Fruit fly (Drosophila melanogaster) whole organism, embryonic: ENCODE measurements around the gene lqfR.

Source experiments
- Ada2b ChIP-seq: fragments of 200-800 bp; sonication (Bioruptor generic); IDR thresholded peaks from 2 replicates; pipeline ENCODE4 v1.3.6; 2022; ENCODE audit warnings: missing biosample characterization, missing genetic modification characterization
- Asciz ChIP-seq: fragments of 200-800 bp; sonication (Bioruptor generic); optimal IDR thresholded peaks from 2 replicates; lab custom pipeline; 2017; ENCODE audit warnings: missing biosample characterization, mild to moderate bottlenecking, missing genetic modification characterization, missing genetic modification reagents
- CG10366 ChIP-seq: fragments of 200-800 bp; sonication (Bioruptor generic); IDR thresholded peaks from 2 replicates; pipeline ENCODE4 v1.3.6; 2022; ENCODE audit warnings: missing biosample characterization, missing genetic modification characterization
- CG10959 ChIP-seq: fragments of 200-800 bp; sonication (Bioruptor generic); IDR thresholded peaks from 2 replicates; pipeline ENCODE4 v1.3.6; 2022; ENCODE audit warnings: missing biosample characterization, missing genetic modification characterization
- CG12659 ChIP-seq: fragments of 200-800 bp; sonication (Bioruptor generic); optimal IDR thresholded peaks from 3 replicates; lab custom pipeline; 2017; ENCODE audit warnings: mild to moderate bottlenecking, missing biosample characterization, missing genetic modification reagents, missing genetic modification characterization
- CG14710 ChIP-seq: fragments of 200-800 bp; sonication (Bioruptor generic); optimal IDR thresholded peaks from 3 replicates; lab custom pipeline; 2019; ENCODE audit warnings: missing biosample characterization, mild to moderate bottlenecking, missing genetic modification characterization, moderate library complexity
- CG15011 ChIP-seq: fragments of 200-800 bp; sonication (Bioruptor generic); optimal IDR thresholded peaks from 3 replicates; lab custom pipeline; 2018; ENCODE audit warnings: missing biosample characterization, mild to moderate bottlenecking, missing genetic modification characterization
- CG15601 ChIP-seq: fragments of 200-800 bp; sonication (Bioruptor generic); optimal IDR thresholded peaks from 3 replicates; lab custom pipeline; 2019; ENCODE audit warnings: missing biosample characterization, mild to moderate bottlenecking, missing genetic modification characterization, moderate library complexity
- CG17328 ChIP-seq: fragments of 200-800 bp; sonication (Bioruptor generic); IDR thresholded peaks from 2 replicates; pipeline ENCODE4 v1.3.6; 2022; ENCODE audit warnings: missing biosample characterization, missing genetic modification characterization
- CG18764 ChIP-seq: fragments of 200-800 bp; sonication (Bioruptor generic); optimal IDR thresholded peaks from 3 replicates; lab custom pipeline; 2016; ENCODE audit warnings: missing biosample characterization, missing genetic modification characterization
- CG2120 ChIP-seq: fragments of 200-800 bp; sonication (Bioruptor generic); optimal IDR thresholded peaks from 3 replicates; lab custom pipeline; 2016; ENCODE audit warnings: missing biosample characterization, missing genetic modification characterization
- CG3163 ChIP-seq: fragments of 200-800 bp; sonication (Bioruptor generic); optimal IDR thresholded peaks from 3 replicates; lab custom pipeline; 2016; ENCODE audit warnings: missing biosample characterization, missing genetic modification characterization
- CG34422 ChIP-seq: fragments of 200-800 bp; sonication (Bioruptor generic); IDR thresholded peaks from 3 replicates; pipeline ENCODE4 v1.3.6; 2022; ENCODE audit warnings: missing biosample characterization, missing genetic modification characterization
- CG3847 ChIP-seq: fragments of 200-800 bp; sonication (Bioruptor generic); IDR thresholded peaks from 2 replicates; pipeline ENCODE4 v1.3.6; 2022; ENCODE audit warnings: missing biosample characterization, missing genetic modification characterization
- CG4424 ChIP-seq: fragments of 200-800 bp; sonication (Bioruptor generic); optimal IDR thresholded peaks from 3 replicates; lab custom pipeline; 2016; ENCODE audit warnings: missing biosample characterization, missing genetic modification characterization
- CG4707 ChIP-seq: fragments of 200-800 bp; sonication (Bioruptor generic); optimal IDR thresholded peaks from 2 replicates; lab custom pipeline; 2018; ENCODE audit warnings: missing biosample characterization, mild to moderate bottlenecking, missing genetic modification characterization, moderate library complexity
- CG4854 ChIP-seq: fragments of 200-800 bp; sonication (Bioruptor generic); optimal IDR thresholded peaks from 2 replicates; lab custom pipeline; 2016; ENCODE audit warnings: missing biosample characterization, missing genetic modification characterization, inconsistent platforms
- CG6683 ChIP-seq: fragments of 200-800 bp; sonication (Bioruptor generic); optimal IDR thresholded peaks from 2 replicates; lab custom pipeline; 2017; ENCODE audit warnings: missing biosample characterization, mild to moderate bottlenecking, missing genetic modification characterization, missing genetic modification reagents
- CG6689 ChIP-seq: fragments of 200-800 bp; sonication (Bioruptor generic); IDR thresholded peaks from 2 replicates; pipeline ENCODE4 v1.3.6; 2022; ENCODE audit warnings: missing biosample characterization, missing genetic modification characterization
- CG7745 ChIP-seq: fragments of 200-800 bp; sonication (Bioruptor generic); optimal IDR thresholded peaks from 2 replicates; lab custom pipeline; 2018; ENCODE audit warnings: missing biosample characterization, mild to moderate bottlenecking, missing genetic modification characterization, moderate library complexity
- CG7786 ChIP-seq: fragments of 200-800 bp; sonication (Bioruptor generic); optimal IDR thresholded peaks from 2 replicates; lab custom pipeline; 2016; ENCODE audit warnings: missing biosample characterization, missing genetic modification characterization
- CG9727 ChIP-seq: fragments of 200-800 bp; sonication (Bioruptor generic); optimal IDR thresholded peaks from 3 replicates; lab custom pipeline; 2017; ENCODE audit warnings: missing biosample characterization, mild to moderate bottlenecking, missing genetic modification characterization
- CG9797 ChIP-seq: fragments of 200-800 bp; sonication (Bioruptor generic); optimal IDR thresholded peaks from 3 replicates; lab custom pipeline; 2018; ENCODE audit warnings: missing biosample characterization, mild to moderate bottlenecking, missing genetic modification characterization
- CHES-1-like ChIP-seq: fragments of 200-800 bp; sonication (Bioruptor generic); optimal IDR thresholded peaks from 2 replicates; lab custom pipeline; 2016; ENCODE audit warnings: missing biosample characterization, missing genetic modification characterization
- Deaf1 ChIP-seq: fragments of 200-800 bp; optimal IDR thresholded peaks from 3 replicates; lab custom pipeline; 2019; ENCODE audit warnings: missing biosample characterization, mild to moderate bottlenecking, missing genetic modification characterization, moderate library complexity
- Dek ChIP-seq: fragments of 200-800 bp; sonication (Bioruptor generic); optimal IDR thresholded peaks from 3 replicates; lab custom pipeline; 2019; ENCODE audit warnings: missing biosample characterization, mild to moderate bottlenecking, missing genetic modification characterization, moderate library complexity
- Dip3 ChIP-seq: fragments of 200-800 bp; sonication (Bioruptor generic); optimal IDR thresholded peaks from 3 replicates; lab custom pipeline; 2016; ENCODE audit warnings: missing biosample characterization, missing genetic modification characterization
- E2f2 ChIP-seq: fragments of 200-800 bp; sonication (Bioruptor generic); IDR thresholded peaks from 2 replicates; pipeline ENCODE4 v1.3.6; 2022; ENCODE audit warnings: missing biosample characterization, missing genetic modification characterization
- Gug ChIP-seq: fragments of 200-800 bp; sonication (Bioruptor generic); IDR thresholded peaks from 4 replicates; pipeline ENCODE4 v1.3.6; 2022; ENCODE audit warnings: missing biosample characterization, missing genetic modification characterization
- MBD-R2 ChIP-seq: fragments of 200-800 bp; sonication (Bioruptor generic); IDR thresholded peaks from 2 replicates; pipeline ENCODE4 v1.3.6; 2022; ENCODE audit warnings: missing biosample characterization, missing genetic modification characterization
- Nf-YA ChIP-seq: fragments of 200-800 bp; sonication (Bioruptor generic); IDR thresholded peaks from 2 replicates; pipeline ENCODE4 v1.3.6; 2022; ENCODE audit warnings: missing biosample characterization, missing genetic modification characterization
- Sin3A ChIP-seq: fragments of >200 bp; optimal IDR thresholded peaks from 2 replicates; lab custom pipeline; 2018
- Sry-δ ChIP-seq: fragments of 200-800 bp; sonication (Bioruptor generic); optimal IDR thresholded peaks from 2 replicates; lab custom pipeline; 2016; ENCODE audit warnings: missing biosample characterization, missing genetic modification characterization
- Xbp1 ChIP-seq: fragments of 200-800 bp; sonication (Bioruptor generic); optimal IDR thresholded peaks from 3 replicates; lab custom pipeline; 2016; ENCODE audit warnings: missing biosample characterization, mild to moderate bottlenecking, missing genetic modification characterization
- bab2 ChIP-seq: fragments of 200-800 bp; sonication (Bioruptor generic); optimal IDR thresholded peaks from 2 replicates; lab custom pipeline; 2016; ENCODE audit warnings: missing biosample characterization, missing genetic modification characterization
- caup ChIP-seq: fragments of 200-800 bp; sonication (Bioruptor generic); optimal IDR thresholded peaks from 3 replicates; lab custom pipeline; 2017; ENCODE audit warnings: missing biosample characterization, mild to moderate bottlenecking, missing genetic modification characterization, moderate library complexity; ENCODE audit not compliant: severe bottlenecking
- chm ChIP-seq: fragments of 200-800 bp; sonication (Bioruptor generic); IDR thresholded peaks from 2 replicates; pipeline ENCODE4 v1.3.6; 2022; ENCODE audit warnings: missing biosample characterization, missing genetic modification characterization
- gsb-n ChIP-seq: fragments of 200-800 bp; sonication (Bioruptor generic); optimal IDR thresholded peaks from 3 replicates; lab custom pipeline; 2018; ENCODE audit warnings: missing biosample characterization, mild to moderate bottlenecking, missing genetic modification characterization
- ham ChIP-seq: fragments of 200-800 bp; sonication (Bioruptor generic); IDR thresholded peaks from 2 replicates; pipeline ENCODE4 v1.3.6; 2022; ENCODE audit warnings: missing biosample characterization, missing genetic modification characterization
- jumu ChIP-seq: fragments of 200-800 bp; sonication (Bioruptor generic); optimal IDR thresholded peaks from 3 replicates; lab custom pipeline; 2016; ENCODE audit warnings: missing biosample characterization, missing genetic modification characterization
- maf-S ChIP-seq: fragments of 200-800 bp; sonication (Bioruptor generic); optimal IDR thresholded peaks from 2 replicates; lab custom pipeline; 2016; ENCODE audit warnings: missing biosample characterization, missing genetic modification characterization
- otp ChIP-seq: fragments of 200-800 bp; sonication (Bioruptor generic); IDR thresholded peaks from 3 replicates; pipeline ENCODE4, ENCODE4 v1.3.6; 2022; ENCODE audit warnings: missing biosample characterization, missing genetic modification characterization
- salm ChIP-seq: fragments of 200-800 bp; sonication (Bioruptor generic); optimal IDR thresholded peaks from 2 replicates; lab custom pipeline; 2018; ENCODE audit warnings: missing biosample characterization, mild to moderate bottlenecking, missing genetic modification characterization
- sens ChIP-seq: fragments of 200-800 bp; sonication (Bioruptor generic); peaks from one replicate; lab custom pipeline; 2016; ENCODE audit warnings: missing biosample characterization, missing genetic modification characterization
- sim ChIP-seq: fragments of 200-800 bp; sonication (Bioruptor generic); IDR thresholded peaks from 2 replicates; pipeline ENCODE4 v1.3.6; 2022; ENCODE audit warnings: missing biosample characterization, missing genetic modification characterization
- slp2 ChIP-seq: fragments of 200-800 bp; sonication (Bioruptor generic); optimal IDR thresholded peaks from 2 replicates; lab custom pipeline; 2016; ENCODE audit warnings: missing biosample characterization, missing genetic modification characterization
- trh ChIP-seq: fragments of 200-800 bp; sonication (Bioruptor generic); optimal IDR thresholded peaks from 2 replicates; lab custom pipeline; 2016; ENCODE audit warnings: missing biosample characterization, missing genetic modification characterization
- vfl ChIP-seq: fragments of 200-800 bp; sonication (Bioruptor generic); optimal IDR thresholded peaks from 2 replicates; lab custom pipeline; 2016; ENCODE audit warnings: missing biosample characterization, missing genetic modification characterization
- yki ChIP-seq: fragments of >200 bp; optimal IDR thresholded peaks from 3 replicates; lab custom pipeline; 2018
- zen ChIP-seq: fragments of 200-800 bp; sonication (Bioruptor generic); optimal IDR thresholded peaks from 3 replicates; lab custom pipeline; 2018; ENCODE audit warnings: missing biosample characterization, mild to moderate bottlenecking, missing genetic modification characterization, moderate library complexity

lqfR gene

DNA sequence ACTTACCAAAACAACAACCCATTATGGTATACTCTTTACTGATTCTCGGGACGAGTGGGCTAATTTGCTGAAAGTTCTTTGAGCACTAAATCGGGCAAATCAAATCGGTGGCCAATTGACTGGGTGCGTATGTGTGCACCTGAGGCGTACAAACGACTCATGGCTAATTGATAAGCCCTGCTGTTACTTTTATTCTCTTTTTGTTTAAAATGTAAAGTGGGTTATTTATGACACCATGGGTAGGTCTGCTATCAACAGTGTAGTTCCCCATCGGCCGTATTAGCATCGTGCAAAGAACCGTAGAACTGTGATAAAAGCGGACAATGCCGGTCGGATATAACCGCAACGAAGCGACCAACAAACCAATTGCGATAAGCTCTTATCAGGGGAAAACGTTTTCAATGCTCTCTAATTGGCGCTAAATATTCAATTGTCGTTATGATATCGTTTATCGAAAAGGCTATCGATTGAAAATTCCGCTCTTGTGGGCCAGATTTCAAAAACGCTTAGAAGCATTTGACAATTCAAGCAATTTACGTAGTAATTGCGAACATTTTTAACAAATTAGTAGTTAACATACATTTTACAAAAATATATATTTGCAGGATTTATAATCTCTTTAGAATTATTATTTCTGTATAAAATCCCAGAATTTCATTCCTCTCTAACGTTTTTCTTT is 36.2 kb downstream of the lqfR start, which contains the start of gene CG34288 (continued):
- TF ChIP-seq CG10366 (GFP tag; lab: Robert Waterston, UW) (no peak), Sry-δ (GFP tag; lab: Kevin White, UChicago) (no peak), E2f2 (GFP tag; lab: Robert Waterston, UW) (peak; percentile 85), CG10959 (GFP tag; lab: Robert Waterston, UW) (peak; percentile 33; the same call in 1 of the 2 replicates), CG2120 (GFP tag; lab: Kevin White, UChicago) (peak; percentile 73), sens (GFP tag; lab: Kevin White, UChicago) (no peak), CG4424 (GFP tag; lab: Kevin White, UChicago) (no peak), MBD-R2 (GFP tag; lab: Robert Waterston, UW) (peak; percentile 13; the same call in 1 of the 2 replicates), salm (no peak), CG3163 (GFP tag; lab: Kevin White, UChicago) (peak; percentile 26), CG9727 (GFP tag; lab: Kevin White, UChicago) (no peak), maf-S (peak; percentile 4), jumu (GFP tag; lab: Kevin White, UChicago) (peak; percentile 46), CG3847 (GFP tag; lab: Robert Waterston, UW) (no peak; the same call in 1 of the 2 replicates), vfl (GFP tag; lab: Kevin White, UChicago) (no peak), Ada2b (GFP tag; lab: Robert Waterston, UW) (0 out of 2 replicates have a peak, but pooled peaks have one; percentile 4), otp (GFP tag; lab: Robert Waterston, UW) (peak; percentile 77), Xbp1 (GFP tag; lab: Kevin White, UChicago) (no peak), Nf-YA (GFP tag; lab: Robert Waterston, UW) (peak; percentile 35), CHES-1-like (GFP tag; lab: Kevin White, UChicago) (peak; percentile 28), bab2 (GFP tag; lab: Kevin White, UChicago) (peak; percentile 14)
- TF ChIP-seq, all 482 proteins: peak for 130

DNA sequence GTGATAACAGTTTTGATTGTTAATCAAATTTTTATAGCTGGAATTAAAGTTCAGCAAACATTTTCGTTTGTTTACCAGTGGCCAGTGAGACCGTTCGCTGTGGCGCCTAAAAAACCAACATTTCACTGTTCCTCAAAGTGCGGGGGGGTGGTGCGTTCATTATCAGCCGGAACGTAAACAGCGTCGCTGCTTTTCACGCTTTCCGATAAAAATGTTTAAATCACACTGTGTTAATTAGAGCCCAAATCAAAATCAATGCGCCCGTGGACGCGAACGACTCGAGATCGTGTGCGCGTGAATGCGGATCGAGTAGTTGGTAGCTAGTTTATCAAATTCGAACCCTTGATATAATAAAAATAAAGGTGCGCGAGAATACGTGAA is 36.8 kb downstream of the lqfR start, which contains the start of gene CG34376:
TSS of gene CG34376 (plus strand) at position 226 of the 381 bp plus-strand sequence.
- TF ChIP-seq CG12659 (GFP tag; lab: Kevin White, UChicago) (peak; percentile 64), Sin3A (lab: Kevin White, UChicago) (peak; percentile 32), Sry-δ (GFP tag; lab: Kevin White, UChicago) (peak; percentile 30), CG15011 (no peak), CG6683 (no peak), CG4854 (GFP tag; lab: Kevin White, UChicago) (no peak), Dip3 (GFP tag; lab: Kevin White, UChicago) (no peak), zen (tag; lab: Kevin White, UChicago) (no peak), CG17328 (peak; percentile 47; the same call in 1 of the 2 replicates), ham (GFP tag; lab: Robert Waterston, UW) (peak; percentile 61; the same call in 1 of the 2 replicates), CG15601 (tag; lab: Kevin White, UChicago) (peak; percentile 50), CG7745 (tag; lab: Kevin White, UChicago) (no peak), CG18764 (GFP tag; lab: Kevin White, UChicago) (peak; percentile 40), Gug (GFP tag; lab: Robert Waterston, UW) (peak; percentile 18; the same call in 1 of the 4 replicates), yki (lab: Kevin White, UChicago) (no peak), Dek (tag; lab: Kevin White, UChicago) (peak; percentile 63), sim (GFP tag; lab: Robert Waterston, UW) (no peak), chm (GFP tag; lab: Robert Waterston, UW) (no peak), CG6689 (GFP tag; lab: Robert Waterston, UW) (0 out of 2 replicates have a peak, but pooled peaks have one; percentile 15), trh (GFP tag; lab: Kevin White, UChicago) (no peak), Deaf1 (tag; lab: Kevin White, UChicago) (peak; percentile 26), CG14710 (tag; lab: Kevin White, UChicago) (peak; percentile 72), CG4707 (peak; percentile 9), caup (GFP tag; lab: Kevin White, UChicago) (peak; percentile 41), CG34422 (GFP tag; lab: Robert Waterston, UW) (peak; percentile 75; the same call in 1 of the 3 replicates), gsb-n (peak; percentile 72), Asciz (GFP tag; lab: Kevin White, UChicago) (peak; percentile 35), slp2 (peak; percentile 22), CG9797 (peak; percentile 79), CG7786 (GFP tag; lab: Kevin White, UChicago) (no peak)
